Fruit fly (Drosophila melanogaster) whole organism, embryonic: ENCODE data around the gene CG8861.

Experiments used
- Abd-B ChIP-seq: fragments of 200-800 bp; sonication (Bioruptor generic); optimal IDR thresholded peaks from 2 replicates; lab custom pipeline; 2018; ENCODE audit warnings: missing biosample characterization, mild to moderate bottlenecking, missing genetic modification characterization, moderate library complexity
- CG10462 ChIP-seq: fragments of 200-800 bp; sonication (Bioruptor generic); optimal IDR thresholded peaks from 2 replicates; lab custom pipeline; 2016; ENCODE audit warnings: missing biosample characterization, missing genetic modification characterization
- CG11093 ChIP-seq: fragments of 200-800 bp; sonication (Bioruptor generic); IDR thresholded peaks from 3 replicates; pipeline ENCODE4 v1.3.6; 2022; ENCODE audit warnings: missing biosample characterization, missing genetic modification characterization
- CG12155 ChIP-seq: fragments of 200-800 bp; sonication (Bioruptor generic); optimal IDR thresholded peaks from 3 replicates; lab custom pipeline; 2016; ENCODE audit warnings: missing biosample characterization, missing genetic modification characterization
- CG13624 ChIP-seq: fragments of 200-800 bp; sonication (Bioruptor generic); optimal IDR thresholded peaks from 2 replicates; lab custom pipeline; 2016; ENCODE audit warnings: missing biosample characterization, missing genetic modification characterization
- CG14050 ChIP-seq: fragments of 200-800 bp; sonication (Bioruptor generic); IDR thresholded peaks from 3 replicates; pipeline ENCODE4 v1.3.6; 2022; ENCODE audit warnings: missing biosample characterization, missing genetic modification characterization
- CG18262 ChIP-seq: fragments of 200-800 bp; optimal IDR thresholded peaks from 3 replicates; lab custom pipeline; 2019; ENCODE audit warnings: missing biosample characterization, mild to moderate bottlenecking, missing genetic modification characterization, moderate library complexity
- CG1832 ChIP-seq: fragments of 200-800 bp; sonication (Bioruptor generic); optimal IDR thresholded peaks from 2 replicates; lab custom pipeline; 2017; ENCODE audit warnings: missing biosample characterization, mild to moderate bottlenecking, missing genetic modification characterization, inconsistent platforms
- CG3065 ChIP-seq: fragments of 200-800 bp; sonication (Bioruptor generic); optimal IDR thresholded peaks from 2 replicates; lab custom pipeline; 2016; ENCODE audit warnings: missing biosample characterization, missing genetic modification characterization
- CG34224 ChIP-seq: fragments of 200-800 bp; sonication (Bioruptor generic); IDR thresholded peaks from 3 replicates; pipeline ENCODE4 v1.3.6; 2022; ENCODE audit warnings: missing biosample characterization, missing genetic modification characterization; ENCODE audit not compliant: partially characterized antibody
- CG3838 ChIP-seq: fragments of 200-800 bp; sonication (Bioruptor generic); optimal IDR thresholded peaks from 3 replicates; lab custom pipeline; 2016; ENCODE audit warnings: missing biosample characterization, missing genetic modification characterization
- CG6689 ChIP-seq: fragments of 200-800 bp; sonication (Bioruptor generic); IDR thresholded peaks from 2 replicates; pipeline ENCODE4 v1.3.6; 2022; ENCODE audit warnings: missing biosample characterization, missing genetic modification characterization
- Drgx ChIP-seq: fragments of 200-800 bp; sonication (Bioruptor generic); IDR thresholded peaks from 2 replicates; pipeline ENCODE4 v1.3.6; 2022; ENCODE audit warnings: missing biosample characterization, missing genetic modification characterization
- Elba2 ChIP-seq: fragments of 200-800 bp; sonication (Bioruptor generic); optimal IDR thresholded peaks from 3 replicates; lab custom pipeline; 2016; ENCODE audit warnings: missing biosample characterization, missing genetic modification characterization
- Fer1 ChIP-seq: fragments of 200-800 bp; sonication (Bioruptor generic); optimal IDR thresholded peaks from 2 replicates; lab custom pipeline; 2017; ENCODE audit warnings: missing biosample characterization, mild to moderate bottlenecking, missing genetic modification characterization
- Hmr ChIP-seq: fragments of 200-800 bp; sonication (Bioruptor generic); optimal IDR thresholded peaks from 3 replicates; lab custom pipeline; 2017; ENCODE audit warnings: mild to moderate bottlenecking, missing biosample characterization, missing genetic modification reagents, missing genetic modification characterization
- Med ChIP-seq: fragments of 200-800 bp; sonication (Bioruptor generic); peaks from one replicate; lab custom pipeline; 2016; ENCODE audit warnings: missing biosample characterization, missing genetic modification characterization, mild to moderate bottlenecking, inconsistent platforms, moderate library complexity
- Mes4 ChIP-seq: fragments of 200-800 bp; sonication (Bioruptor generic); optimal IDR thresholded peaks from 2 replicates; lab custom pipeline; 2016; ENCODE audit warnings: missing biosample characterization, missing genetic modification characterization
- NFAT ChIP-seq: fragments of 200-800 bp; sonication (Bioruptor generic); IDR thresholded peaks from 2 replicates; pipeline ENCODE4 v1.3.6; 2022; ENCODE audit warnings: missing biosample characterization, missing genetic modification characterization
- Nf-YB ChIP-seq: fragments of 200-800 bp; sonication (Bioruptor generic); optimal IDR thresholded peaks from 3 replicates; lab custom pipeline; 2019; ENCODE audit warnings: missing biosample characterization, mild to moderate bottlenecking, missing genetic modification characterization, moderate library complexity
- Opbp ChIP-seq: fragments of 200-800 bp; sonication (Bioruptor generic); IDR thresholded peaks from 3 replicates; pipeline ENCODE4 v1.3.6; 2022; ENCODE audit warnings: missing biosample characterization, missing genetic modification characterization; ENCODE audit not compliant: partially characterized antibody
- Rfx ChIP-seq: fragments of 200-800 bp; sonication (Bioruptor generic); IDR thresholded peaks from 2 replicates; pipeline ENCODE4 v1.3.6; 2022; ENCODE audit warnings: missing biosample characterization, missing genetic modification characterization
- Rx ChIP-seq: fragments of 200-800 bp; sonication (Bioruptor generic); IDR thresholded peaks from 2 replicates; pipeline ENCODE4 v1.3.6; 2022; ENCODE audit warnings: missing biosample characterization, missing genetic modification characterization
- abd-A ChIP-seq: fragments of 200-800 bp; sonication (Bioruptor generic); optimal IDR thresholded peaks from 3 replicates; lab custom pipeline; 2019; ENCODE audit warnings: missing biosample characterization, mild to moderate bottlenecking, missing genetic modification characterization, moderate library complexity
- cato ChIP-seq: fragments of 200-800 bp; sonication (Bioruptor generic); optimal IDR thresholded peaks from 2 replicates; lab custom pipeline; 2016; ENCODE audit warnings: missing biosample characterization, missing genetic modification characterization, borderline replicate concordance
- chm ChIP-seq: fragments of 200-800 bp; sonication (Bioruptor generic); IDR thresholded peaks from 2 replicates; pipeline ENCODE4 v1.3.6; 2022; ENCODE audit warnings: missing biosample characterization, missing genetic modification characterization
- fru ChIP-seq: fragments of >200 bp; optimal IDR thresholded peaks from 2 replicates; lab custom pipeline; 2017
- ftz-f1 ChIP-seq: fragments of 200-800 bp; sonication (Bioruptor generic); optimal IDR thresholded peaks from 2 replicates; lab custom pipeline; 2016; ENCODE audit warnings: missing biosample characterization, missing genetic modification characterization
- hb ChIP-seq: fragments of 200-800 bp; sonication (Bioruptor generic); IDR thresholded peaks from 3 replicates; pipeline ENCODE4 v1.3.6; 2022; ENCODE audit warnings: missing biosample characterization, missing genetic modification characterization; ENCODE audit not compliant: partially characterized antibody
- hbn ChIP-seq: fragments of 200-800 bp; sonication (Bioruptor generic); IDR thresholded peaks from 2 replicates; pipeline ENCODE4 v1.3.6; 2022; ENCODE audit warnings: missing biosample characterization, missing genetic modification characterization; ENCODE audit not compliant: partially characterized antibody
- lilli ChIP-seq: fragments of 200-800 bp; sonication (Bioruptor generic); optimal IDR thresholded peaks from 3 replicates; lab custom pipeline; 2016; ENCODE audit warnings: missing biosample characterization, missing genetic modification characterization
- lola ChIP-seq, 3 experiments: fragments of >200 bp in 2 of 3; fragments of 200-800 bp in 1 of 3; sonication (Bioruptor generic) in 1 of 3; optimal IDR thresholded peaks; 2 replicates each; lab custom pipeline; 2017 to 2019; ENCODE audit warnings: missing biosample characterization in 3 of 3, missing genetic modification characterization in 3 of 3, mild to moderate bottlenecking in 1 of 3, moderate library complexity in 1 of 3
- mld ChIP-seq: fragments of 200-800 bp; sonication (Bioruptor generic); IDR thresholded peaks from 3 replicates; pipeline ENCODE4 v1.3.6; 2022; ENCODE audit warnings: missing biosample characterization, missing genetic modification characterization; ENCODE audit not compliant: partially characterized antibody
- nerfin-2 ChIP-seq: fragments of 200-800 bp; sonication (Bioruptor generic); IDR thresholded peaks from 2 replicates; pipeline ENCODE4 v1.3.6; 2022; ENCODE audit warnings: missing biosample characterization, missing genetic modification characterization; ENCODE audit not compliant: partially characterized antibody
- nom ChIP-seq: fragments of 200-800 bp; sonication (Bioruptor generic); optimal IDR thresholded peaks from 2 replicates; lab custom pipeline; 2017; ENCODE audit warnings: missing biosample characterization, missing genetic modification characterization, mild to moderate bottlenecking, moderate library complexity, missing genetic modification reagents
- onecut ChIP-seq: fragments of 200-800 bp; sonication (Bioruptor generic); IDR thresholded peaks from 2 replicates; pipeline ENCODE4 v1.3.6; 2022; ENCODE audit warnings: missing biosample characterization, missing genetic modification characterization
- sug ChIP-seq: fragments of 200-800 bp; optimal IDR thresholded peaks from 2 replicates; lab custom pipeline; 2019; ENCODE audit warnings: missing biosample characterization, mild to moderate bottlenecking, missing genetic modification characterization, moderate library complexity
- zen ChIP-seq: fragments of 200-800 bp; sonication (Bioruptor generic); optimal IDR thresholded peaks from 3 replicates; lab custom pipeline; 2018; ENCODE audit warnings: missing biosample characterization, mild to moderate bottlenecking, missing genetic modification characterization, moderate library complexity

The CG8861 gene

dm6 chr3R:9339176-9340075 is 11.1 kb upstream of the CG8861 start (continued):
- TF ChIP-seq CG12155 (peak; percentile 31), CG13624 (GFP tag; lab: Kevin White, UChicago) (peak; percentile 52), Elba2 (GFP tag; lab: Kevin White, UChicago) (no peak), CG3065 (GFP tag; lab: Kevin White, UChicago) (no peak), nom (GFP tag; lab: Kevin White, UChicago) (no peak), CG10462 (GFP tag; lab: Kevin White, UChicago) (peak; percentile 51), hbn (no peak), Nf-YB (peak; percentile 48), sug (tag; lab: Kevin White, UChicago) (peak; percentile 70), CG6689 (peak; percentile 50; the same call in 1 of the 2 replicates), onecut (GFP tag; lab: Robert Waterston, UW) (no peak), lola (GFP tag; optimal IDR thresholded peaks at IDR 0.05; lab: Kevin White, UChicago) (peak in 1 of 3 experiments; percentile 80)
- TF ChIP-seq, all 482 proteins: peak for 237

- TF ChIP-seq Med (GFP tag; lab: Kevin White, UChicago) = peak; percentile 28
- no peak for TF ChIP-seq hb
- TF ChIP-seq Nf-YB = no peak
- no peak for TF ChIP-seq mld (GFP tag; lab: Robert Waterston, UW)
- TF ChIP-seq zen (tag; lab: Kevin White, UChicago) = no peak
- no peak for TF ChIP-seq Hmr (GFP tag; lab: Kevin White, UChicago)
- no peak for TF ChIP-seq Abd-B (GFP tag; lab: Kevin White, UChicago)
- TF ChIP-seq Mes4 = no peak
- TF ChIP-seq fru (lab: Kevin White, UChicago) = no peak
- TF ChIP-seq Opbp = no peak
- TF ChIP-seq Drgx (GFP tag; lab: Robert Waterston, UW) = no peak
- 0 out of 2 replicates have a peak, but pooled peaks have one; percentile 9 for TF ChIP-seq Rfx (GFP tag; lab: Robert Waterston, UW)
- 0 out of 3 replicates have a peak, but pooled peaks have one; percentile 33 for TF ChIP-seq CG11093 (GFP tag; lab: Robert Waterston, UW)
- no peak for TF ChIP-seq Rx
- TF ChIP-seq CG34224 (GFP tag; lab: Robert Waterston, UW) = no peak
- no peak for TF ChIP-seq CG14050 (GFP tag; lab: Robert Waterston, UW)
- TF ChIP-seq CG1832 (GFP tag; lab: Kevin White, UChicago) = no peak
- TF ChIP-seq NFAT (GFP tag; lab: Robert Waterston, UW) = no peak
- no peak for TF ChIP-seq CG3838 (GFP tag; lab: Kevin White, UChicago)
- no peak for TF ChIP-seq lilli (GFP tag; lab: Kevin White, UChicago)
- no peak for TF ChIP-seq Fer1
- TF ChIP-seq cato (GFP tag; lab: Kevin White, UChicago) = no peak
- no peak for TF ChIP-seq ftz-f1 (GFP tag; lab: Kevin White, UChicago)
- 0 out of 2 replicates have a peak, but pooled peaks have one; percentile 45 for TF ChIP-seq chm (GFP tag; lab: Robert Waterston, UW)
- no peak for TF ChIP-seq abd-A (tag; lab: Kevin White, UChicago)
- no peak for TF ChIP-seq nerfin-2 (GFP tag; lab: Robert Waterston, UW)
- no peak for TF ChIP-seq CG18262
These were observed 10.5 kb upstream of the CG8861 start for dm6 chr3R:9338771-9339170.
